Worm (Caenorhabditis elegans) whole organism, L1 larva: Measurements from ENCODE around the gene F41G3.5.

Experiments
- C34B4.2 ChIP-seq: sonication (generic microtip); optimal IDR thresholded peaks from 2 replicates; lab custom pipeline; 2017; ENCODE audit warnings: mild to moderate bottlenecking, missing genetic modification characterization, missing compliant biosample characterization
- alr-1 ChIP-seq: fragments of 200-800 bp; sonication (Bioruptor generic); optimal IDR thresholded peaks from 2 replicates; lab custom pipeline; 2018; ENCODE audit warnings: borderline replicate concordance, mild to moderate bottlenecking, missing genetic modification characterization, missing compliant biosample characterization
- aly-2 ChIP-seq: fragments of 150-350 bp; optimal IDR thresholded peaks from 2 replicates; lab custom pipeline; 2014; ENCODE audit warnings: missing biosample characterization, missing genetic modification characterization
- ama-1 ChIP-seq: fragments of 150-350 bp; optimal IDR thresholded peaks from 2 replicates; lab custom pipeline; 2014
- blmp-1 ChIP-seq: fragments of 150-350 bp; optimal IDR thresholded peaks from 2 replicates; lab custom pipeline; 2014; ENCODE audit warnings: missing biosample characterization, missing genetic modification characterization
- ceh-88 ChIP-seq: fragments of 200-800 bp; sonication (Bioruptor generic); IDR thresholded peaks from 2 replicates; pipeline ENCODE4 v1.3.6; 2022; ENCODE audit warnings: missing genetic modification characterization, missing compliant biosample characterization
- ceh-90 ChIP-seq: sonication (generic microtip); optimal IDR thresholded peaks from 2 replicates; lab custom pipeline; 2016; ENCODE audit warnings: missing genetic modification characterization, missing compliant biosample characterization
- ces-1 ChIP-seq: fragments of 150-350 bp; optimal IDR thresholded peaks from 2 replicates; lab custom pipeline; 2014; ENCODE audit warnings: missing biosample characterization, missing genetic modification reagents, missing genetic modification characterization
- efl-1 ChIP-seq, 4 experiments: fragments of 150-350 bp; optimal IDR thresholded peaks in 3 of 4; peaks in 1 of 4; 1 replicate in 1 of 4; 2 replicates in 3 of 4; lab custom pipeline; 2014; ENCODE audit warnings: missing biosample characterization in 2 of 4, missing genetic modification characterization in 2 of 4, missing genetic modification reagents in 2 of 4
- efl-3 ChIP-seq: fragments of 200-800 bp; sonication (Bioruptor generic); optimal IDR thresholded peaks from 2 replicates; lab custom pipeline; 2018; ENCODE audit warnings: mild to moderate bottlenecking, missing genetic modification characterization, missing compliant biosample characterization
- egl-27 ChIP-seq, 2 experiments: fragments of 150-350 bp in 1 of 2; sonication (generic microtip); optimal IDR thresholded peaks; 3 replicates each; lab custom pipeline; 2017 to 2018; ENCODE audit warnings: missing biosample characterization in 2 of 2, missing genetic modification characterization in 2 of 2, missing genetic modification reagents in 2 of 2
- fkh-8 ChIP-seq: sonication (generic microtip); optimal IDR thresholded peaks from 2 replicates; lab custom pipeline; 2016; ENCODE audit warnings: mild to moderate bottlenecking, missing genetic modification characterization, missing compliant biosample characterization
- hlh-17 ChIP-seq: fragments of 200-800 bp; sonication (Bioruptor generic); optimal IDR thresholded peaks from 2 replicates; lab custom pipeline; 2018; ENCODE audit warnings: missing genetic modification characterization, mild to moderate bottlenecking, missing compliant biosample characterization, moderate library complexity, borderline replicate concordance
- isw-1 ChIP-seq: fragments of 200-800 bp; sonication (Bioruptor generic); IDR thresholded peaks from 2 replicates; pipeline ENCODE4 v1.3.6; 2022; ENCODE audit warnings: missing genetic modification characterization, missing compliant biosample characterization
- jun-1 ChIP-seq: fragments of 150-350 bp; optimal IDR thresholded peaks from 2 replicates; lab custom pipeline; 2014; ENCODE audit warnings: missing biosample characterization, missing genetic modification reagents, missing genetic modification characterization
- lin-35 ChIP-seq, 2 experiments: fragments of 150-350 bp; optimal IDR thresholded peaks; 2 replicates each; lab custom pipeline; 2014; ENCODE audit warnings: missing biosample characterization in 2 of 2, missing genetic modification characterization in 2 of 2, missing genetic modification reagents in 2 of 2
- lin-39 ChIP-seq: fragments of 150-350 bp; optimal IDR thresholded peaks from 2 replicates; lab custom pipeline; 2014; ENCODE audit warnings: missing biosample characterization, missing genetic modification reagents, missing genetic modification characterization
- lsy-2 ChIP-seq, 2 experiments: fragments of 150-350 bp; optimal IDR thresholded peaks; 2 replicates each; lab custom pipeline; 2014; ENCODE audit warnings: missing biosample characterization in 2 of 2, missing genetic modification characterization in 2 of 2
- mab-9 ChIP-seq: fragments of 200-800 bp; sonication (Bioruptor generic); IDR thresholded peaks from 2 replicates; pipeline ENCODE4 v1.3.6; 2022; ENCODE audit warnings: missing genetic modification reagents, missing genetic modification characterization, missing compliant biosample characterization
- nhr-11 ChIP-seq: fragments of 150-350 bp; optimal IDR thresholded peaks from 2 replicates; lab custom pipeline; 2014; ENCODE audit warnings: missing biosample characterization, missing genetic modification characterization
- nhr-20 ChIP-seq: sonication (generic microtip); optimal IDR thresholded peaks from 2 replicates; lab custom pipeline; 2016; ENCODE audit warnings: mild to moderate bottlenecking, missing genetic modification characterization, missing compliant biosample characterization
- nhr-28 ChIP-seq: fragments of 150-350 bp; optimal IDR thresholded peaks from 2 replicates; lab custom pipeline; 2014; ENCODE audit warnings: missing biosample characterization, missing genetic modification characterization
- nhr-47 ChIP-seq: sonication (generic microtip); optimal IDR thresholded peaks from 2 replicates; lab custom pipeline; 2016; ENCODE audit warnings: mild to moderate bottlenecking, missing genetic modification characterization, moderate library complexity, missing compliant biosample characterization
- nhr-71 ChIP-seq: sonication (generic microtip); optimal IDR thresholded peaks from 2 replicates; lab custom pipeline; 2016; ENCODE audit warnings: mild to moderate bottlenecking, missing genetic modification characterization, moderate library complexity, missing compliant biosample characterization
- nhr-77 ChIP-seq: fragments of 150-350 bp; optimal IDR thresholded peaks from 2 replicates; lab custom pipeline; 2014; ENCODE audit warnings: missing biosample characterization, missing genetic modification characterization
- nhr-84 ChIP-seq: sonication (generic microtip); optimal IDR thresholded peaks from 2 replicates; lab custom pipeline; 2017; ENCODE audit warnings: missing biosample characterization, missing genetic modification characterization
- pag-3 ChIP-seq: sonication (generic microtip); optimal IDR thresholded peaks from 2 replicates; lab custom pipeline; 2017; ENCODE audit warnings: missing genetic modification characterization, mild to moderate bottlenecking, missing compliant biosample characterization, antibody characterized with exemption, borderline replicate concordance; ENCODE audit not compliant: insufficient read depth
- pax-3 ChIP-seq: fragments of 200-800 bp; sonication (Bioruptor generic); optimal IDR thresholded peaks from 2 replicates; lab custom pipeline; 2018; ENCODE audit warnings: mild to moderate bottlenecking, missing genetic modification characterization, moderate library complexity, missing compliant biosample characterization
- pqm-1 ChIP-seq: sonication (generic microtip); optimal IDR thresholded peaks from 3 replicates; lab custom pipeline; 2017; ENCODE audit warnings: missing biosample characterization, missing genetic modification characterization
- snpc-4 ChIP-seq: fragments of 150-350 bp; optimal IDR thresholded peaks from 2 replicates; lab custom pipeline; 2014; ENCODE audit warnings: missing biosample characterization, missing genetic modification characterization
- snu-23 ChIP-seq: sonication (generic microtip); optimal IDR thresholded peaks from 2 replicates; lab custom pipeline; 2016; ENCODE audit warnings: missing genetic modification characterization, missing compliant biosample characterization
- sptf-1 ChIP-seq: fragments of 150-350 bp; optimal IDR thresholded peaks from 2 replicates; lab custom pipeline; 2014; ENCODE audit warnings: missing biosample characterization, missing genetic modification characterization
- swsn-7 ChIP-seq: sonication (generic microtip); optimal IDR thresholded peaks from 2 replicates; lab custom pipeline; 2016; ENCODE audit warnings: missing genetic modification characterization, missing compliant biosample characterization
- tlp-1 ChIP-seq: fragments of 150-350 bp; optimal IDR thresholded peaks from 2 replicates; lab custom pipeline; 2014; ENCODE audit warnings: missing biosample characterization, missing genetic modification characterization
- unc-62 ChIP-seq: fragments of 150-350 bp; optimal IDR thresholded peaks from 2 replicates; lab custom pipeline; 2014; ENCODE audit warnings: missing biosample characterization, missing genetic modification reagents, missing genetic modification characterization
- unc-86 ChIP-seq: sonication (generic microtip); optimal IDR thresholded peaks from 2 replicates; lab custom pipeline; 2016; ENCODE audit warnings: missing genetic modification characterization, missing compliant biosample characterization
- unc-98 ChIP-seq: fragments of 200-800 bp; sonication (Bioruptor generic); IDR thresholded peaks from 2 replicates; pipeline ENCODE4 v1.3.6; 2022; ENCODE audit warnings: missing genetic modification characterization, missing compliant biosample characterization
- vab-15 ChIP-seq: sonication (generic microtip); optimal IDR thresholded peaks from 2 replicates; lab custom pipeline; 2017; ENCODE audit warnings: missing genotype, mild to moderate bottlenecking, missing genetic modification characterization, missing compliant biosample characterization
- xbp-1 ChIP-seq: sonication (generic microtip); optimal IDR thresholded peaks from 2 replicates; lab custom pipeline; 2016; ENCODE audit warnings: missing genetic modification characterization, missing compliant biosample characterization
- ztf-4 ChIP-seq: fragments of 150-350 bp; optimal IDR thresholded peaks from 2 replicates; lab custom pipeline; 2014; ENCODE audit warnings: missing biosample characterization, missing genetic modification characterization

Gene F41G3.5

ce11 chrII:6776418-6777034 lies 30.0 kb downstream of the F41G3.5 start, which contains the start of gene ssup-72 (continued):
- TF ChIP-seq mab-9 (peak; percentile 69), C34B4.2 (tag; lab: Kevin White, UChicago) (no peak), ceh-90 (peak; percentile 86), pqm-1 (no peak), unc-98 (GFP tag; lab: Robert Waterston, UW) (no peak), nhr-47 (tag; lab: Kevin White, UChicago) (peak; percentile 86), unc-62 (no peak), lin-35 (GFP tag; optimal IDR thresholded peaks at IDR 0.05; lab: Kevin White, UChicago) (peak; percentile 84 to 91), lin-39 (no peak), unc-86 (tag; lab: Kevin White, UChicago) (peak; percentile 77), nhr-11 (no peak), efl-3 (GFP tag; lab: Kevin White, UChicago) (peak; percentile 6), hlh-17 (GFP tag; lab: Kevin White, UChicago) (no peak), efl-1 (optimal IDR thresholded peaks at IDR 0.05; lab: Kevin White, UChicago) (peak; percentile 27 to 87), efl-1 (GFP tag; optimal IDR thresholded peaks at IDR 0.05 in 1 of 2; lab: Kevin White, UChicago) (peak; percentile 87 to 98), lsy-2 (tag; optimal IDR thresholded peaks at IDR 0.05; lab: Kevin White, UChicago) (peak; percentile 77 to 79), isw-1 (GFP tag; lab: Robert Waterston, UW) (peak; percentile 50), ztf-4 (tag; lab: Kevin White, UChicago) (peak; percentile 60), nhr-77 (tag; lab: Kevin White, UChicago) (peak; percentile 15), nhr-20 (tag; lab: Kevin White, UChicago) (peak; percentile 83), egl-27 (tag; optimal IDR thresholded peaks at IDR 0.05; lab: Kevin White, UChicago) (no peak), nhr-28 (tag; lab: Kevin White, UChicago) (no peak), ama-1 (no peak), vab-15 (tag; lab: Kevin White, UChicago) (no peak), ceh-88 (peak; percentile 62; the same call in 1 of the 2 replicates), sptf-1 (tag; lab: Kevin White, UChicago) (no peak), jun-1 (tag; lab: Kevin White, UChicago) (no peak), swsn-7 (tag; lab: Kevin White, UChicago) (peak; percentile 80), snu-23 (GFP tag; lab: Kevin White, UChicago) (peak; percentile 84), blmp-1 (tag; lab: Kevin White, UChicago) (peak; percentile 25), ces-1 (GFP tag; lab: Kevin White, UChicago) (no peak), snpc-4 (tag; lab: Kevin White, UChicago) (peak; percentile 41), alr-1 (tag; lab: Kevin White, UChicago) (no peak), pax-3 (tag; lab: Kevin White, UChicago) (peak; percentile 85), pag-3 (tag; lab: Kevin White, UChicago) (no peak), xbp-1 (peak; percentile 78)
- TF ChIP-seq, all 84 proteins: peak for 50

- TF ChIP-seq nhr-84, result no peak
- no peak for TF ChIP-seq tlp-1 (tag; lab: Kevin White, UChicago)
- TF ChIP-seq aly-2 (tag; lab: Kevin White, UChicago), result no peak
- TF ChIP-seq efl-1 (optimal IDR thresholded peaks at IDR 0.05; lab: Kevin White, UChicago), result no peak
- TF ChIP-seq efl-1 (GFP tag; optimal IDR thresholded peaks at IDR 0.05 in 1 of 2; lab: Kevin White, UChicago), result peak in 1 of 2 experiments; percentile 24
- peak; percentile 14 for TF ChIP-seq nhr-71 (tag; lab: Kevin White, UChicago)
- TF ChIP-seq efl-3 (GFP tag; lab: Kevin White, UChicago), result no peak
- TF ChIP-seq hlh-17 (GFP tag; lab: Kevin White, UChicago), result no peak
- no peak for TF ChIP-seq jun-1 (tag; lab: Kevin White, UChicago)
- TF ChIP-seq fkh-8, result peak; percentile 76
Observed at ce11 chrII:6779104-6779503, 32.6 kb downstream of the F41G3.5 start, which contains the start of gene T13C2.7. Gene T13C2.7, plus strand, starts transcription at chrII:6779404.
